Worm (Caenorhabditis elegans) whole organism, late embryonic: ENCODE data around the gene dmsr-10.

Source experiments
- C08G9.2 ChIP-seq: sonication (generic microtip); optimal IDR thresholded peaks from 2 replicates; lab custom pipeline; 2016; ENCODE audit warnings: mild to moderate bottlenecking, missing genetic modification characterization, moderate library complexity, missing compliant biosample characterization
- F13H6.1 ChIP-seq: sonication (generic microtip); optimal IDR thresholded peaks from 2 replicates; lab custom pipeline; 2016; ENCODE audit warnings: missing genetic modification characterization, missing compliant biosample characterization
- K02D7.2 ChIP-seq: sonication (generic microtip); optimal IDR thresholded peaks from 2 replicates; lab custom pipeline; 2017; ENCODE audit warnings: mild to moderate bottlenecking, missing genetic modification characterization, missing compliant biosample characterization
- ahr-1 ChIP-seq: sonication (generic microtip); optimal IDR thresholded peaks from 2 replicates; lab custom pipeline; 2016; ENCODE audit warnings: missing genetic modification characterization, missing compliant biosample characterization
- ama-1 ChIP-seq: fragments of 150-350 bp; optimal IDR thresholded peaks from 2 replicates; lab custom pipeline; 2014
- ceh-14 ChIP-seq: sonication (generic microtip); optimal IDR thresholded peaks from 2 replicates; lab custom pipeline; 2016; ENCODE audit warnings: missing genotype, missing genetic modification characterization, missing compliant biosample characterization
- ceh-19 ChIP-seq: fragments of 200-800 bp; sonication (Bioruptor generic); optimal IDR thresholded peaks from 2 replicates; lab custom pipeline; 2018; ENCODE audit warnings: mild to moderate bottlenecking, missing genetic modification characterization, missing compliant biosample characterization
- ceh-22 ChIP-seq: sonication (generic microtip); optimal IDR thresholded peaks from 2 replicates; lab custom pipeline; 2017; ENCODE audit warnings: missing biosample characterization, missing genetic modification characterization
- ceh-24 ChIP-seq: sonication (generic microtip); optimal IDR thresholded peaks from 2 replicates; lab custom pipeline; 2016; ENCODE audit warnings: mild to moderate bottlenecking, missing genetic modification characterization, missing compliant biosample characterization
- ceh-30 ChIP-seq: fragments of 150-350 bp; optimal IDR thresholded peaks from 2 replicates; lab custom pipeline; 2014; ENCODE audit warnings: missing biosample characterization, missing genetic modification characterization
- ceh-31 ChIP-seq: sonication (generic microtip); optimal IDR thresholded peaks from 2 replicates; lab custom pipeline; 2016; ENCODE audit warnings: missing genetic modification characterization, missing compliant biosample characterization
- ceh-45 ChIP-seq: fragments of 200-800 bp; sonication (Bioruptor generic); IDR thresholded peaks from 2 replicates; pipeline ENCODE4 v1.3.6; 2022; ENCODE audit warnings: missing genetic modification reagents, missing genetic modification characterization, missing compliant biosample characterization
- dmd-4 ChIP-seq: sonication (generic microtip); optimal IDR thresholded peaks from 2 replicates; lab custom pipeline; 2016; ENCODE audit warnings: borderline replicate concordance, missing genetic modification characterization, missing compliant biosample characterization
- elt-2 ChIP-seq: sonication (generic microtip); optimal IDR thresholded peaks from 2 replicates; lab custom pipeline; 2016; ENCODE audit warnings: missing genetic modification reagents, missing genetic modification characterization, missing compliant biosample characterization
- elt-4 ChIP-seq: sonication (generic microtip); optimal IDR thresholded peaks from 2 replicates; lab custom pipeline; 2016; ENCODE audit warnings: missing genetic modification characterization, missing compliant biosample characterization
- ets-4 ChIP-seq: sonication (generic microtip); optimal IDR thresholded peaks from 2 replicates; lab custom pipeline; 2016; ENCODE audit warnings: missing genetic modification characterization, missing compliant biosample characterization
- eyg-1 ChIP-seq: sonication (generic microtip); optimal IDR thresholded peaks from 2 replicates; lab custom pipeline; 2016; ENCODE audit warnings: missing genotype, missing genetic modification characterization, missing compliant biosample characterization
- fkh-10 ChIP-seq: fragments of 150-350 bp; optimal IDR thresholded peaks from 2 replicates; lab custom pipeline; 2014; ENCODE audit warnings: missing biosample characterization, missing genetic modification reagents, missing genetic modification characterization
- gmeb-2 ChIP-seq: sonication (generic microtip); optimal IDR thresholded peaks from 2 replicates; lab custom pipeline; 2016; ENCODE audit warnings: missing genetic modification characterization, inconsistent platforms, missing compliant biosample characterization
- hlh-13 ChIP-seq: fragments of 200-800 bp; sonication (Bioruptor generic); optimal IDR thresholded peaks from 2 replicates; lab custom pipeline; 2018; ENCODE audit warnings: mild to moderate bottlenecking, missing genetic modification characterization, missing compliant biosample characterization
- hlh-30 ChIP-seq: sonication (generic microtip); optimal IDR thresholded peaks from 2 replicates; lab custom pipeline; 2017; ENCODE audit warnings: antibody characterized with exemption, missing genetic modification characterization, missing compliant biosample characterization; ENCODE audit not compliant: insufficient read depth
- lim-6 ChIP-seq: sonication (generic microtip); optimal IDR thresholded peaks from 2 replicates; lab custom pipeline; 2016; ENCODE audit warnings: missing genetic modification characterization, missing compliant biosample characterization
- lin-11 ChIP-seq: fragments of 200-800 bp; sonication (Bioruptor generic); optimal IDR thresholded peaks from 2 replicates; lab custom pipeline; 2018; ENCODE audit warnings: mild to moderate bottlenecking, missing genetic modification characterization, missing compliant biosample characterization
- madf-2 ChIP-seq: sonication (generic microtip); optimal IDR thresholded peaks from 2 replicates; lab custom pipeline; 2017; ENCODE audit warnings: missing genetic modification characterization, missing compliant biosample characterization
- mec-3 ChIP-seq: sonication (generic microtip); optimal IDR thresholded peaks from 2 replicates; lab custom pipeline; 2016; ENCODE audit warnings: borderline replicate concordance, missing genetic modification characterization, missing compliant biosample characterization
- nfya-1 ChIP-seq: sonication (generic microtip); optimal IDR thresholded peaks from 2 replicates; lab custom pipeline; 2017; ENCODE audit warnings: missing genetic modification characterization, mild to moderate bottlenecking, missing compliant biosample characterization, antibody characterized with exemption, moderate library complexity
- pat-9 ChIP-seq: fragments of 200-800 bp; sonication (Bioruptor generic); optimal IDR thresholded peaks from 2 replicates; lab custom pipeline; 2018; ENCODE audit warnings: mild to moderate bottlenecking, missing genetic modification characterization, moderate library complexity, missing compliant biosample characterization
- pax-1 ChIP-seq: fragments of 150-350 bp; optimal IDR thresholded peaks from 2 replicates; lab custom pipeline; 2014; ENCODE audit warnings: missing biosample characterization, missing genetic modification characterization
- pha-2 ChIP-seq: sonication (generic microtip); optimal IDR thresholded peaks from 2 replicates; lab custom pipeline; 2017; ENCODE audit warnings: mild to moderate bottlenecking, missing genetic modification characterization, missing compliant biosample characterization
- pros-1 ChIP-seq: fragments of 150-350 bp; optimal IDR thresholded peaks from 2 replicates; lab custom pipeline; 2014; ENCODE audit warnings: missing biosample characterization, missing genetic modification reagents, missing genetic modification characterization
- ref-2 ChIP-seq: sonication (generic microtip); optimal IDR thresholded peaks from 2 replicates; lab custom pipeline; 2016; ENCODE audit warnings: missing genetic modification characterization, missing compliant biosample characterization
- sdc-2 ChIP-seq: sonication (generic microtip); optimal IDR thresholded peaks from 2 replicates; lab custom pipeline; 2016; ENCODE audit warnings: missing genotype, missing genetic modification characterization, missing compliant biosample characterization
- sox-2 ChIP-seq: fragments of 200-800 bp; sonication (Bioruptor generic); IDR thresholded peaks from 2 replicates; pipeline ENCODE4 v1.3.6; 2022; ENCODE audit warnings: missing genetic modification reagents, missing genetic modification characterization, missing compliant biosample characterization
- sox-4 ChIP-seq: sonication (generic microtip); optimal IDR thresholded peaks from 2 replicates; lab custom pipeline; 2017; ENCODE audit warnings: mild to moderate bottlenecking, missing genetic modification characterization, inconsistent platforms, missing compliant biosample characterization
- tbx-2 ChIP-seq: sonication (generic microtip); optimal IDR thresholded peaks from 2 replicates; lab custom pipeline; 2016; ENCODE audit warnings: missing genetic modification characterization, missing compliant biosample characterization
- ttx-3 ChIP-seq: sonication (generic microtip); optimal IDR thresholded peaks from 2 replicates; lab custom pipeline; 2016; ENCODE audit warnings: missing genetic modification reagents, missing genetic modification characterization, missing compliant biosample characterization
- unc-3 ChIP-seq, 2 experiments: fragments of 200-800 bp in 1 of 2; sonication (Bioruptor generic) in 1 of 2; sonication (generic microtip) in 1 of 2; conservative IDR thresholded peaks in 1 of 2; optimal IDR thresholded peaks in 1 of 2; 2 replicates each; pipeline versions ENCODE4 v1.3.6 to Lab custom; 2016 to 2022; ENCODE audit warnings: missing compliant biosample characterization in 2 of 2, missing genetic modification characterization in 2 of 2, missing genetic modification reagents in 1 of 2
- unc-42 ChIP-seq: sonication (generic microtip); optimal IDR thresholded peaks from 2 replicates; lab custom pipeline; 2016; ENCODE audit warnings: missing genotype, missing genetic modification characterization, missing compliant biosample characterization
- unc-55 ChIP-seq: sonication (generic microtip); optimal IDR thresholded peaks from 2 replicates; lab custom pipeline; 2017; ENCODE audit warnings: missing biosample characterization, missing genetic modification reagents, missing genetic modification characterization
- zip-5 ChIP-seq: sonication (generic microtip); optimal IDR thresholded peaks from 2 replicates; lab custom pipeline; 2016; ENCODE audit warnings: missing genetic modification characterization, missing compliant biosample characterization

dmsr-10 gene

ce11 chrV:6803992-6804391 is 2.2 kb upstream of the dmsr-10 start, which contains the start of gene dmsr-11:
Gene dmsr-11, minus strand, starts transcription at chrV:6804092.
- TF ChIP-seq pax-1 (tag; lab: Kevin White, UChicago) (no peak), ceh-14 (tag; lab: Kevin White, UChicago) (no peak), gmeb-2 (tag; lab: Kevin White, UChicago) (no peak), unc-55 (GFP tag; lab: Kevin White, UChicago) (no peak), elt-4 (no peak), ets-4 (no peak), ceh-31 (tag; lab: Kevin White, UChicago) (no peak), unc-42 (tag; lab: Kevin White, UChicago) (no peak), sox-4 (tag; lab: Kevin White, UChicago) (no peak), ceh-24 (tag; lab: Kevin White, UChicago) (no peak), ahr-1 (tag; lab: Kevin White, UChicago) (no peak), ceh-30 (tag; lab: Kevin White, UChicago) (no peak)
- TF ChIP-seq, all 69 proteins: peak for 0

ce11 chrV:6799564-6799963 is 2.2 kb downstream of the dmsr-10 start, which contains the start of gene dmsr-9:
Gene dmsr-9, minus strand, starts transcription at chrV:6799664.
- TF ChIP-seq pat-9: no peak

DNA sequence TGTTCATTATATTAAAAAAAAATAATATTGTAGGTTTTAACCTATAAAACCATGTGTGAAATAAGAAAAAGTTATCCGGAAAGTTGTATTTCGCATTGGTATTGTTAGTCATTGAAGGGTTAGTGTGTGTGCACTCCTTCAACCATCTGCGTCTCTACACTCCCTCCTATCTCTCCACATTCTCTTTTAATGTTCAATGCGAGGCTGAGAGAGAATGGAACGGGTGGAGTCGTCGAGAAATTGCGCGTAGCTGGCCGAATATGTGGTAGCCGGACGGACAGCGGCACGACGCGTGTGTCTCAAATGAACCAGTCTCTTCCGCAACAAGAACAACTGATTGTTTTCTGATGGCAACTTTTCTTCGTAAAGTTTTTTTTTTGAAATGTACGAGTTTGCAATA is 4.9 kb downstream of the dmsr-10 start:
- TF ChIP-seq ceh-19 (peak; percentile 12), ttx-3 (tag; lab: Kevin White, UChicago) (no peak), sox-4 (tag; lab: Kevin White, UChicago) (no peak), ets-4 (no peak), ceh-31 (tag; lab: Kevin White, UChicago) (peak; percentile 52), pha-2 (tag; lab: Kevin White, UChicago) (peak; percentile 28), nfya-1 (tag; lab: Kevin White, UChicago) (peak; percentile 22), fkh-10 (GFP tag; lab: Kevin White, UChicago) (no peak), ceh-22 (tag; lab: Kevin White, UChicago) (no peak)

ce11 chrV:6796264-6796663 is 5.5 kb downstream of the dmsr-10 start:
- TF ChIP-seq sox-2 (GFP tag; lab: Robert Waterston, UW) (no peak), pros-1 (no peak), tbx-2 (tag; lab: Kevin White, UChicago) (no peak), lin-11 (no peak), lim-6 (no peak), F13H6.1 (no peak), pha-2 (tag; lab: Kevin White, UChicago) (no peak), ref-2 (tag; lab: Kevin White, UChicago) (no peak), elt-4 (no peak), eyg-1 (no peak)

ce11 chrV:6793744-6794239 is 8.0 kb downstream of the dmsr-10 start, which contains the start of gene ZC404.1:
Gene ZC404.1, plus strand, starts transcription at chrV:6794189.
- TF ChIP-seq pha-2 (tag; lab: Kevin White, UChicago) (no peak), ceh-31 (tag; lab: Kevin White, UChicago) (peak; percentile 8)

DNA sequence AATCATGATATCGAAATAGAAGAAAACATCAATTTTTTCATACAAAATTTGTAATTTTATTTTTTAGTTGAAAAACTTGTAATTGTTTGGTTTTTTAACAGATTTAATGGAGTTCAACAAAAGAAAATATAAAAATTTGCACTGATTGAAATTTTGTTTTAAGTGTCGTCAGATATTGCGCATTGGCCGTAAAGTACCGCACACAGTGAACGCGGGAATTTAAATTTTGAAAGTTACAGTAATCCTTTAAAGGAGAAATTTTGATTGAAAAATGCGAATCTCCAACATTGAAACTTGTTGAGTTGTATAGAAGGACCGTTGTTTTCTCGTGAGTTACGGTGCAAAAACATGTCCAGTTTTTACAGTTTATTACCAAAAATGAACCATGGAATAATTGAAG is 8.8 kb downstream of the dmsr-10 start:
- TF ChIP-seq pat-9 (no peak), sdc-2 (tag; lab: Kevin White, UChicago) (no peak), sox-2 (GFP tag; lab: Robert Waterston, UW) (no peak), C08G9.2 (no peak), ceh-19 (no peak), nfya-1 (tag; lab: Kevin White, UChicago) (no peak), F13H6.1 (no peak), ceh-45 (GFP tag; lab: Robert Waterston, UW) (no peak), K02D7.2 (tag; lab: Kevin White, UChicago) (no peak), zip-5 (tag; lab: Kevin White, UChicago) (no peak), ceh-30 (tag; lab: Kevin White, UChicago) (no peak), ama-1 (lab: Kevin White, UChicago) (no peak), lim-6 (no peak), dmd-4 (tag; lab: Kevin White, UChicago) (no peak), madf-2 (tag; lab: Kevin White, UChicago) (no peak), elt-2 (tag; lab: Kevin White, UChicago) (no peak), unc-3 (GFP tag; conservative IDR thresholded peaks at IDR 0.05; lab: Robert Waterston, UW) (no peak), unc-3 (tag; optimal IDR thresholded peaks at IDR 0.05; lab: Kevin White, UChicago) (no peak), hlh-13 (GFP tag; lab: Kevin White, UChicago) (no peak), mec-3 (no peak), hlh-30 (tag; lab: Kevin White, UChicago) (no peak)
